Fruit fly (Drosophila melanogaster) whole organism, prepupa: ENCODE data around the gene Cyp318a1.

Experiments
- Blimp-1 ChIP-seq: fragments of 200-800 bp; sonication (Bioruptor generic); optimal IDR thresholded peaks from 3 replicates; lab custom pipeline; 2017; ENCODE audit warnings: missing biosample characterization, missing genetic modification characterization, mild to moderate bottlenecking, moderate library complexity, missing genetic modification reagents
- CG15336 ChIP-seq: fragments of 200-800 bp; sonication (Bioruptor generic); IDR thresholded peaks from 2 replicates; pipeline ENCODE4 v1.3.6; 2022; ENCODE audit warnings: missing biosample characterization, missing genetic modification characterization
- CG16779 ChIP-seq: fragments of 200-800 bp; sonication (Bioruptor generic); optimal IDR thresholded peaks from 3 replicates; lab custom pipeline; 2017; ENCODE audit warnings: missing biosample characterization, mild to moderate bottlenecking, missing genetic modification characterization
- CG4318 ChIP-seq: fragments of 200-800 bp; sonication (Bioruptor generic); optimal IDR thresholded peaks from 3 replicates; lab custom pipeline; 2017; ENCODE audit warnings: missing biosample characterization, mild to moderate bottlenecking, missing genetic modification characterization
- CG6163 ChIP-seq: fragments of 200-800 bp; sonication (Bioruptor generic); IDR thresholded peaks from 3 replicates; pipeline ENCODE4 v1.3.6; 2022; ENCODE audit warnings: missing biosample characterization, missing genetic modification characterization
- CG6854 ChIP-seq: fragments of 200-800 bp; sonication (Bioruptor generic); optimal IDR thresholded peaks from 2 replicates; lab custom pipeline; 2017; ENCODE audit warnings: missing biosample characterization, mild to moderate bottlenecking, missing genetic modification characterization
- Eip78C ChIP-seq: fragments of 200-800 bp; sonication (Bioruptor generic); peaks from one replicate; lab custom pipeline; 2016; ENCODE audit warnings: missing biosample characterization, missing genetic modification characterization
- Ets21C ChIP-seq: fragments of 200-800 bp; sonication (Bioruptor generic); optimal IDR thresholded peaks from 3 replicates; lab custom pipeline; 2016; ENCODE audit warnings: missing biosample characterization, missing genetic modification characterization
- OdsH ChIP-seq: fragments of 200-800 bp; sonication (Bioruptor generic); optimal IDR thresholded peaks from 3 replicates; lab custom pipeline; 2016; ENCODE audit warnings: missing biosample characterization, missing genetic modification characterization
- lz ChIP-seq: fragments of 200-800 bp; sonication (Bioruptor generic); optimal IDR thresholded peaks from 3 replicates; lab custom pipeline; 2016; ENCODE audit warnings: missing biosample characterization, missing genetic modification characterization
- ss ChIP-seq, 2 experiments: fragments of 200-800 bp; sonication (Bioruptor generic); optimal IDR thresholded peaks; 2 replicates in 1 of 2; 3 replicates in 1 of 2; lab custom pipeline; 2017 to 2018; ENCODE audit warnings: mild to moderate bottlenecking in 2 of 2, missing biosample characterization in 2 of 2, missing genetic modification characterization in 2 of 2, moderate library complexity in 1 of 2
- topi ChIP-seq: fragments of 200-800 bp; sonication (Bioruptor generic); optimal IDR thresholded peaks from 3 replicates; lab custom pipeline; 2016; ENCODE audit warnings: missing biosample characterization, missing genetic modification characterization

- TF ChIP-seq CG6854 (GFP tag; lab: Kevin White, UChicago), result no peak
- TF ChIP-seq Blimp-1 (GFP tag; lab: Kevin White, UChicago), result no peak
- peak; percentile 46 for TF ChIP-seq CG15336 (GFP tag; lab: Robert Waterston, UW)
- TF ChIP-seq lz (GFP tag; lab: Kevin White, UChicago), result peak; percentile 44
- TF ChIP-seq ss (GFP tag; optimal IDR thresholded peaks at IDR 0.05; lab: Kevin White, UChicago), result peak; percentile 3 to 74
- TF ChIP-seq Eip78C, result peak; percentile 92
- TF ChIP-seq CG16779, result no peak
- peak; percentile 66 for TF ChIP-seq OdsH (GFP tag; lab: Kevin White, UChicago)
- TF ChIP-seq CG6163 (GFP tag; lab: Robert Waterston, UW), result peak; percentile 69; the same call in 2 of the 3 replicates
- TF ChIP-seq CG4318 (GFP tag; lab: Kevin White, UChicago), result peak; percentile 29
- TF ChIP-seq Ets21C, result peak; percentile 23
- peak; percentile 64 for TF ChIP-seq topi (GFP tag; lab: Kevin White, UChicago)
Observed at dm6 chrX:11999974-12000618, 32.3 kb upstream of the Cyp318a1 start.
